Worm (Caenorhabditis elegans) whole organism, midembryonic: ENCODE measurements around the gene cld-1.

ENCODE experiments used
- T22C8.4 ChIP-seq: fragments of 200-800 bp; sonication (Bioruptor generic); IDR thresholded peaks from 2 replicates; pipeline ENCODE4 v1.3.6; 2022; ENCODE audit warnings: missing genetic modification characterization, missing compliant biosample characterization
- cog-1 ChIP-seq: sonication (generic microtip); optimal IDR thresholded peaks from 2 replicates; lab custom pipeline; 2016; ENCODE audit warnings: missing genetic modification characterization, missing compliant biosample characterization
- flt-1 ChIP-seq: fragments of 200-800 bp; sonication (Bioruptor generic); IDR thresholded peaks from 2 replicates; pipeline ENCODE4 v1.3.6; 2022; ENCODE audit warnings: missing genetic modification characterization, missing compliant biosample characterization
- klf-2 ChIP-seq: fragments of 200-800 bp; sonication (Bioruptor generic); conservative IDR thresholded peaks from 2 replicates; pipeline ENCODE4 v1.3.6; 2022; ENCODE audit warnings: missing genetic modification reagents, missing genetic modification characterization, missing compliant biosample characterization
- med-1 ChIP-seq: sonication (generic microtip); optimal IDR thresholded peaks from 2 replicates; lab custom pipeline; 2017; ENCODE audit warnings: missing genetic modification characterization, mild to moderate bottlenecking, missing compliant biosample characterization, antibody characterized with exemption, missing genetic modification reagents; ENCODE audit not compliant: insufficient read depth
- ref-1 ChIP-seq: fragments of 200-800 bp; sonication (Bioruptor generic); conservative IDR thresholded peaks from 2 replicates; pipeline ENCODE4 v1.3.6; 2022; ENCODE audit warnings: missing genetic modification reagents, missing genetic modification characterization, missing compliant biosample characterization
- tab-1 ChIP-seq: fragments of 200-800 bp; sonication (Bioruptor generic); IDR thresholded peaks from 2 replicates; pipeline ENCODE4 v1.3.6; 2022; ENCODE audit warnings: missing genetic modification characterization, missing compliant biosample characterization
- ztf-23 ChIP-seq: fragments of 200-800 bp; sonication (Bioruptor generic); IDR thresholded peaks from 2 replicates; pipeline ENCODE4 v1.3.6; 2022; ENCODE audit warnings: missing genetic modification reagents, missing genetic modification characterization, missing compliant biosample characterization
- ztf-29 ChIP-seq: fragments of 200-800 bp; sonication (Bioruptor generic); IDR thresholded peaks from 2 replicates; pipeline ENCODE4 v1.3.6; 2022; ENCODE audit warnings: missing genetic modification reagents, missing genetic modification characterization, missing compliant biosample characterization

The cld-1 gene

ce11 chrIV:12920553-12920952 is 15.5 kb downstream of the cld-1 start:
- TF ChIP-seq ref-1 (GFP tag; lab: Robert Waterston, UW) (no peak), ztf-23 (no peak), ztf-29 (GFP tag; lab: Robert Waterston, UW) (no peak), klf-2 (no peak), med-1 (GFP tag; lab: Kevin White, UChicago) (no peak), flt-1 (no peak), T22C8.4 (GFP tag; lab: Robert Waterston, UW) (no peak), cog-1 (tag; lab: Kevin White, UChicago) (no peak), tab-1 (GFP tag; lab: Robert Waterston, UW) (no peak)

- TF ChIP-seq flt-1 (no peak), med-1 (GFP tag; lab: Kevin White, UChicago) (no peak), ztf-29 (GFP tag; lab: Robert Waterston, UW) (no peak), tab-1 (GFP tag; lab: Robert Waterston, UW) (no peak), T22C8.4 (GFP tag; lab: Robert Waterston, UW) (no peak), klf-2 (no peak), ztf-23 (no peak), ref-1 (GFP tag; lab: Robert Waterston, UW) (no peak)
These were observed 17.8 kb downstream of the cld-1 start, which contains the start of gene C32H11.3 for ce11 chrIV:12918256-12918655. Gene C32H11.3, plus strand, starts transcription at chrIV:12918556.

- no peak for TF ChIP-seq ref-1 (GFP tag; lab: Robert Waterston, UW)
- TF ChIP-seq med-1 (GFP tag; lab: Kevin White, UChicago): no peak
- no peak for TF ChIP-seq flt-1
These were observed 20.6 kb downstream of the cld-1 start, which contains the start of gene srz-15 for ce11 chrIV:12915479-12915878. Gene srz-15, plus strand, starts transcription at chrIV:12915779.

- TF ChIP-seq ztf-23: no peak
- no peak for TF ChIP-seq ztf-29 (GFP tag; lab: Robert Waterston, UW)
- no peak for TF ChIP-seq T22C8.4 (GFP tag; lab: Robert Waterston, UW)
- no peak for TF ChIP-seq flt-1
- no peak for TF ChIP-seq med-1 (GFP tag; lab: Kevin White, UChicago)
- TF ChIP-seq klf-2: no peak
- TF ChIP-seq cog-1 (tag; lab: Kevin White, UChicago): no peak
- TF ChIP-seq tab-1 (GFP tag; lab: Robert Waterston, UW): no peak
- TF ChIP-seq ref-1 (GFP tag; lab: Robert Waterston, UW): no peak
These were observed 21.5 kb downstream of the cld-1 start, which contains the start of gene irg-6 for ce11 chrIV:12914532-12915019. Gene irg-6, minus strand, starts transcription at chrIV:12914969.

ce11 chrIV:12911990-12912389 is 24.1 kb downstream of the cld-1 start, which contains the start of gene K08D8.5:
Gene K08D8.5, minus strand, starts transcription at chrIV:12912129.
- TF ChIP-seq cog-1 (tag; lab: Kevin White, UChicago): no peak
- TF ChIP-seq T22C8.4 (GFP tag; lab: Robert Waterston, UW): no peak
- no peak for TF ChIP-seq klf-2
- TF ChIP-seq ref-1 (GFP tag; lab: Robert Waterston, UW): no peak
- TF ChIP-seq ztf-29 (GFP tag; lab: Robert Waterston, UW): no peak
- no peak for TF ChIP-seq tab-1 (GFP tag; lab: Robert Waterston, UW)
- TF ChIP-seq ztf-23: no peak
- TF ChIP-seq flt-1: no peak
- TF ChIP-seq med-1 (GFP tag; lab: Kevin White, UChicago): no peak

- TF ChIP-seq ref-1 (GFP tag; lab: Robert Waterston, UW) (no peak), tab-1 (GFP tag; lab: Robert Waterston, UW) (no peak), med-1 (GFP tag; lab: Kevin White, UChicago) (no peak)
These were observed 26.2 kb downstream of the cld-1 start, which contains the start of gene K08D8.4 for ce11 chrIV:12909871-12910270. Gene K08D8.4, minus strand, starts transcription at chrIV:12909998.

- TF ChIP-seq ref-1 (GFP tag; lab: Robert Waterston, UW) (no peak), med-1 (GFP tag; lab: Kevin White, UChicago) (no peak), flt-1 (no peak), cog-1 (tag; lab: Kevin White, UChicago) (no peak), tab-1 (GFP tag; lab: Robert Waterston, UW) (no peak), T22C8.4 (GFP tag; lab: Robert Waterston, UW) (no peak), ztf-29 (GFP tag; lab: Robert Waterston, UW) (no peak), klf-2 (no peak), ztf-23 (no peak)
These were observed 29.5 kb downstream of the cld-1 start, which contains the start of gene K08D8.3 for ce11 chrIV:12906529-12906928. Gene K08D8.3, minus strand, starts transcription at chrIV:12906659.

ce11 chrIV:12903687-12904086 is 32.4 kb downstream of the cld-1 start:
- TF ChIP-seq med-1 (GFP tag; lab: Kevin White, UChicago): no peak
- no peak for TF ChIP-seq flt-1
- TF ChIP-seq ref-1 (GFP tag; lab: Robert Waterston, UW): no peak
- TF ChIP-seq cog-1 (tag; lab: Kevin White, UChicago): no peak
- no peak for TF ChIP-seq T22C8.4 (GFP tag; lab: Robert Waterston, UW)
- no peak for TF ChIP-seq tab-1 (GFP tag; lab: Robert Waterston, UW)
- TF ChIP-seq klf-2: no peak
- TF ChIP-seq ztf-29 (GFP tag; lab: Robert Waterston, UW): no peak
- TF ChIP-seq ztf-23: no peak

- no peak for TF ChIP-seq ztf-29 (GFP tag; lab: Robert Waterston, UW)
- no peak for TF ChIP-seq flt-1
- TF ChIP-seq ref-1 (GFP tag; lab: Robert Waterston, UW): no peak
- no peak for TF ChIP-seq cog-1 (tag; lab: Kevin White, UChicago)
- no peak for TF ChIP-seq med-1 (GFP tag; lab: Kevin White, UChicago)
- no peak for TF ChIP-seq klf-2
- no peak for TF ChIP-seq T22C8.4 (GFP tag; lab: Robert Waterston, UW)
- no peak for TF ChIP-seq ztf-23
- no peak for TF ChIP-seq tab-1 (GFP tag; lab: Robert Waterston, UW)
These were observed 33.5 kb downstream of the cld-1 start, which contains the start of gene K08D8.2 for ce11 chrIV:12902430-12903110. Gene K08D8.2, plus strand, starts transcription at chrIV:12903060.
